Worm (Caenorhabditis elegans) whole organism, dauer: Measurements from ENCODE around the gene Y60A3A.24.
"Not testable (repeated sequence)": the region's sequence is repeated elsewhere in the genome, so short reads cannot be mapped to it uniquely, and the experiment has no call there.

Experiments
- unc-62 ChIP-seq: sonication (generic microtip); optimal IDR thresholded peaks from 2 replicates; lab custom pipeline; 2017; ENCODE audit warnings: missing biosample characterization, missing genetic modification reagents, missing genetic modification characterization

The Y60A3A.24 gene

ce11 chrV:19987684-19988083, 6.0 kb upstream of the Y60A3A.24 start, which contains the start of gene sri-67:
Gene sri-67, plus strand, starts transcription at chrV:19987984.
- TF ChIP-seq unc-62, result no peak

- TF ChIP-seq unc-62, result no peak
Observed at ce11 chrV:19986788-19987187, 5.1 kb upstream of the Y60A3A.24 start.

- TF ChIP-seq unc-62, result no peak
Observed at ce11 chrV:19986213-19986612, 4.5 kb upstream of the Y60A3A.24 start, which contains the start of gene clec-260. Gene clec-260, minus strand, starts transcription at chrV:19986313.

- TF ChIP-seq unc-62, result no peak
Observed at ce11 chrV:19978220-19978619, 3.5 kb downstream of the Y60A3A.24 start, which contains the start of gene srh-183. Gene srh-183, minus strand, starts transcription at chrV:19978320.

- no peak for TF ChIP-seq unc-62
Observed at ce11 chrV:19972984-19973383, 8.7 kb downstream of the Y60A3A.24 start, which contains the start of gene srh-173. Gene srh-173, plus strand, starts transcription at chrV:19973284.

- TF ChIP-seq unc-62, result no peak
Observed at ce11 chrV:19965626-19966025, 16.1 kb downstream of the Y60A3A.24 start, which contains the start of gene srh-171. Gene srh-171, plus strand, starts transcription at chrV:19965700.

ce11 chrV:19961971-19962370, 19.7 kb downstream of the Y60A3A.24 start:
- TF ChIP-seq unc-62, result no peak

ce11 chrV:19958744-19959143, 22.9 kb downstream of the Y60A3A.24 start, which contains the start of gene srh-172:
Gene srh-172, plus strand, starts transcription at chrV:19959044.
- TF ChIP-seq unc-62, result no peak

ce11 chrV:19955171-19955570, 26.5 kb downstream of the Y60A3A.24 start, which contains the start of gene abhd-3.1:
Gene abhd-3.1, plus strand, starts transcription at chrV:19955488.
- TF ChIP-seq unc-62, result no peak

ce11 chrV:19954491-19954890, 27.2 kb downstream of the Y60A3A.24 start:
- no peak for TF ChIP-seq unc-62

ce11 chrV:19949721-19950120, 32.0 kb downstream of the Y60A3A.24 start, which contains the start of gene Y60A3A.8:
Gene Y60A3A.8, plus strand, starts transcription at chrV:19949978.
- not testable (repeated sequence) for TF ChIP-seq unc-62

- TF ChIP-seq unc-62, result not testable (repeated sequence)
Observed at ce11 chrV:19948993-19949392, 32.7 kb downstream of the Y60A3A.24 start, which contains the start of gene tmed-4. Gene tmed-4, minus strand, starts transcription at chrV:19949093.

ce11 chrV:19946529-19946928, 35.2 kb downstream of the Y60A3A.24 start, which contains the start of gene dhs-24:
Gene dhs-24, minus strand, starts transcription at chrV:19946629.
- TF ChIP-seq unc-62, result no peak

ce11 chrV:19936945-19937344, 44.7 kb downstream of the Y60A3A.24 start:
- no peak for TF ChIP-seq unc-62

- no peak for TF ChIP-seq unc-62
Observed at ce11 chrV:19934223-19934622, 47.5 kb downstream of the Y60A3A.24 start, which contains the start of gene algn-7. Gene algn-7, minus strand, starts transcription at chrV:19934323.
